Fruit fly (Drosophila melanogaster): ENCODE measurements around the gene CG8188.

Gene CG8188

dm6 chrX:17702738-17703570 is at the start of gene CG8188, which contains the start of gene par-6 (continued):
- peak; percentile 79 to 90 for TF ChIP-seq chif (GFP tag; optimal IDR thresholded peaks at IDR 0.05)
- TF ChIP-seq Sin3A (optimal IDR thresholded peaks at IDR 0.05): peak; percentile 62
- peak; percentile 49 for TF ChIP-seq ab (GFP tag; optimal IDR thresholded peaks at IDR 0.05)
- TF ChIP-seq CG12071 (GFP tag; optimal IDR thresholded peaks at IDR 0.05): no peak
- TF ChIP-seq ash1 (GFP tag; optimal IDR thresholded peaks at IDR 0.05): no peak
- TF ChIP-seq CG17328 (GFP tag; IDR thresholded peaks at IDR 0.05): peak; percentile 87
- peak; percentile 70 for TF ChIP-seq CG11696 (GFP tag; IDR thresholded peaks at IDR 0.05)
- TF ChIP-seq CG14965 (GFP tag; optimal IDR thresholded peaks at IDR 0.05; ENCODE audit: borderline replicate concordance): no peak
- TF ChIP-seq chm (GFP tag; IDR thresholded peaks at IDR 0.05): peak; percentile 74
- TF ChIP-seq Meics (GFP tag; optimal IDR thresholded peaks at IDR 0.05): peak; percentile 82
- TF ChIP-seq Vsx1 (GFP tag; optimal IDR thresholded peaks at IDR 0.05): peak; percentile 49
- TF ChIP-seq amos (GFP tag; IDR thresholded peaks at IDR 0.05; ENCODE audit: partially characterized antibody): peak; percentile 62
- peak; percentile 41 for TF ChIP-seq crc (GFP tag; optimal IDR thresholded peaks at IDR 0.05)
- TF ChIP-seq H15 (GFP tag; IDR thresholded peaks at IDR 0.05): peak; percentile 77
- TF ChIP-seq ranshi (GFP tag; IDR thresholded peaks at IDR 0.05): peak; percentile 87
- TF ChIP-seq Dad (GFP tag; optimal IDR thresholded peaks at IDR 0.05): peak; percentile 88
- TF ChIP-seq stc (GFP tag; IDR thresholded peaks at IDR 0.05): peak; percentile 88
- peak; percentile 69 for TF ChIP-seq Blimp-1 (GFP tag; optimal IDR thresholded peaks at IDR 0.05)
- peak; percentile 84 for TF ChIP-seq CG10209 (GFP tag; optimal IDR thresholded peaks at IDR 0.05)
- peak; percentile 28 for TF ChIP-seq ato (GFP tag; IDR thresholded peaks at IDR 0.05; ENCODE audit: partially characterized antibody)
- peak; percentile 17 for TF ChIP-seq zf30C (GFP tag; optimal IDR thresholded peaks at IDR 0.05)
- TF ChIP-seq CG15696 (tag; optimal IDR thresholded peaks at IDR 0.05): peak; percentile 78
- TF ChIP-seq CG17612 (GFP tag; IDR thresholded peaks at IDR 0.05): peak; percentile 53; the same call in 1 of the 2 replicates
- TF ChIP-seq Hsf (GFP tag; optimal IDR thresholded peaks at IDR 0.05): peak; percentile 92
- TF ChIP-seq CG17829 (tag; optimal IDR thresholded peaks at IDR 0.05): peak; percentile 87
- peak; percentile 81 for TF ChIP-seq Abd-B (GFP tag; optimal IDR thresholded peaks at IDR 0.05)
- TF ChIP-seq CG12659 (GFP tag; optimal IDR thresholded peaks at IDR 0.05): peak; percentile 88
- peak; percentile 76 for TF ChIP-seq wor (GFP tag; IDR thresholded peaks at IDR 0.05)
- peak; percentile 68 for TF ChIP-seq Ets97D (GFP tag; optimal IDR thresholded peaks at IDR 0.05)
- peak; percentile 85 for TF ChIP-seq CG18599 (GFP tag; optimal IDR thresholded peaks at IDR 0.05)
- TF ChIP-seq Poxn (GFP tag; IDR thresholded peaks at IDR 0.05): no peak; the same call in 1 of the 2 replicates
- TF ChIP-seq CG7357 (GFP tag; IDR thresholded peaks at IDR 0.05): peak; percentile 69; the same call in 2 of the 3 replicates
- TF ChIP-seq CG6689 (GFP tag; IDR thresholded peaks at IDR 0.05): peak; percentile 90
- TF ChIP-seq dm (GFP tag; optimal IDR thresholded peaks at IDR 0.05): peak; percentile 77
- peak; percentile 97 for TF ChIP-seq sens (GFP tag)
- peak; percentile 71 for TF ChIP-seq Atf-2 (GFP tag; optimal IDR thresholded peaks at IDR 0.05)
- TF ChIP-seq Med (GFP tag): peak; percentile 99
- TF ChIP-seq Hmr (GFP tag; optimal IDR thresholded peaks at IDR 0.05): peak; percentile 88
- TF ChIP-seq caup (GFP tag; optimal IDR thresholded peaks at IDR 0.05; ENCODE audit: severe bottlenecking): peak; percentile 89
- TF ChIP-seq CG6813 (GFP tag; optimal IDR thresholded peaks at IDR 0.05): peak; percentile 68
- TF ChIP-seq fru (optimal IDR thresholded peaks at IDR 0.05): no peak
- TF ChIP-seq Myb (GFP tag; optimal IDR thresholded peaks at IDR 0.05): peak; percentile 72
- peak; percentile 75 for TF ChIP-seq Six4 (GFP tag; optimal IDR thresholded peaks at IDR 0.05)
- peak; percentile 86 for TF ChIP-seq grau (tag; optimal IDR thresholded peaks at IDR 0.05)
- peak; percentile 79 for TF ChIP-seq Dek (tag; optimal IDR thresholded peaks at IDR 0.05)
- peak; percentile 92 for TF ChIP-seq CG14014 (GFP tag; IDR thresholded peaks at IDR 0.05)
- TF ChIP-seq en (GFP tag; optimal IDR thresholded peaks at IDR 0.05): peak; percentile 41
- peak; percentile 89 for TF ChIP-seq ems (GFP tag; optimal IDR thresholded peaks at IDR 0.05)
- TF ChIP-seq CG32772 (GFP tag; IDR thresholded peaks at IDR 0.05): peak; percentile 91
